Fruit fly (Drosophila melanogaster) whole organism, embryonic: ENCODE results near the gene CG31548.

Experiments
- Awh ChIP-seq: fragments of 200-800 bp; sonication (Bioruptor generic); IDR thresholded peaks from 2 replicates; pipeline ENCODE4, ENCODE4 v1.3.6; 2022; ENCODE audit warnings: missing biosample characterization, missing genetic modification characterization
- BEAF-32 ChIP-seq: fragments of 200-800 bp; sonication (Bioruptor generic); optimal IDR thresholded peaks from 3 replicates; lab custom pipeline; 2017; ENCODE audit warnings: missing biosample characterization, missing genetic modification characterization, mild to moderate bottlenecking, moderate library complexity, missing genetic modification reagents
- CG10274 ChIP-seq: fragments of 200-800 bp; sonication (Bioruptor generic); optimal IDR thresholded peaks from 3 replicates; lab custom pipeline; 2017; ENCODE audit warnings: missing biosample characterization, mild to moderate bottlenecking, missing genetic modification characterization
- CG10654 ChIP-seq: fragments of 200-800 bp; sonication (Bioruptor generic); optimal IDR thresholded peaks from 2 replicates; lab custom pipeline; 2016; ENCODE audit warnings: missing biosample characterization, missing genetic modification characterization
- CG11696 ChIP-seq: fragments of 200-800 bp; sonication (Bioruptor generic); IDR thresholded peaks from 2 replicates; pipeline ENCODE4 v1.3.6; 2022; ENCODE audit warnings: missing biosample characterization, missing genetic modification characterization
- CG12299 ChIP-seq: fragments of 200-800 bp; sonication (Bioruptor generic); optimal IDR thresholded peaks from 2 replicates; lab custom pipeline; 2018; ENCODE audit warnings: missing biosample characterization, mild to moderate bottlenecking, missing genetic modification characterization
- CG12769 ChIP-seq: fragments of 200-800 bp; sonication (Bioruptor generic); optimal IDR thresholded peaks from 2 replicates; lab custom pipeline; 2019; ENCODE audit warnings: missing biosample characterization, mild to moderate bottlenecking, missing genetic modification characterization, moderate library complexity
- CG14667 ChIP-seq: fragments of 200-800 bp; sonication (Bioruptor generic); IDR thresholded peaks from 2 replicates; pipeline ENCODE4 v1.3.6; 2022; ENCODE audit warnings: missing biosample characterization, missing genetic modification characterization
- CG15479 ChIP-seq: fragments of 200-800 bp; sonication (Bioruptor generic); optimal IDR thresholded peaks from 3 replicates; lab custom pipeline; 2019; ENCODE audit warnings: missing biosample characterization, mild to moderate bottlenecking, missing genetic modification characterization, moderate library complexity
- CG1603 ChIP-seq: fragments of 200-800 bp; sonication (Bioruptor generic); optimal IDR thresholded peaks from 2 replicates; lab custom pipeline; 2019; ENCODE audit warnings: missing biosample characterization, mild to moderate bottlenecking, missing genetic modification characterization, moderate library complexity
- CG17359 ChIP-seq: fragments of 200-800 bp; sonication (Bioruptor generic); optimal IDR thresholded peaks from 3 replicates; lab custom pipeline; 2018; ENCODE audit warnings: missing biosample characterization, mild to moderate bottlenecking, missing genetic modification characterization, moderate library complexity
- CG18011 ChIP-seq: fragments of 200-800 bp; sonication (Bioruptor generic); optimal IDR thresholded peaks from 2 replicates; lab custom pipeline; 2017; ENCODE audit warnings: missing biosample characterization, missing genetic modification characterization, mild to moderate bottlenecking, moderate library complexity, missing genotype
- CG18599 ChIP-seq: fragments of 200-800 bp; sonication (Bioruptor generic); optimal IDR thresholded peaks from 3 replicates; lab custom pipeline; 2017; ENCODE audit warnings: missing biosample characterization, missing genetic modification characterization, mild to moderate bottlenecking, moderate library complexity, missing genetic modification reagents
- CG2678 ChIP-seq: fragments of 200-800 bp; sonication (Bioruptor generic); optimal IDR thresholded peaks from 3 replicates; lab custom pipeline; 2019; ENCODE audit warnings: missing biosample characterization, mild to moderate bottlenecking, missing genetic modification characterization, moderate library complexity
- CG4282 ChIP-seq: fragments of 200-800 bp; sonication (Bioruptor generic); optimal IDR thresholded peaks from 2 replicates; lab custom pipeline; 2016; ENCODE audit warnings: missing biosample characterization, missing genetic modification characterization
- CG4730 ChIP-seq: fragments of 200-800 bp; sonication (Bioruptor generic); IDR thresholded peaks from 2 replicates; pipeline ENCODE4 v1.3.6; 2022; ENCODE audit warnings: missing biosample characterization, missing genetic modification characterization
- CG6765 ChIP-seq: fragments of 200-800 bp; sonication (Bioruptor generic); optimal IDR thresholded peaks from 3 replicates; lab custom pipeline; 2017; ENCODE audit warnings: missing biosample characterization, mild to moderate bottlenecking, missing genetic modification characterization
- CG8359 ChIP-seq: fragments of 200-800 bp; sonication (Bioruptor generic); optimal IDR thresholded peaks from 2 replicates; lab custom pipeline; 2017; ENCODE audit warnings: missing biosample characterization, mild to moderate bottlenecking, missing genetic modification characterization, borderline replicate concordance
- CG8478 ChIP-seq: fragments of >200 bp; optimal IDR thresholded peaks from 2 replicates; lab custom pipeline; 2018
- CHES-1-like ChIP-seq: fragments of 200-800 bp; sonication (Bioruptor generic); optimal IDR thresholded peaks from 2 replicates; lab custom pipeline; 2016; ENCODE audit warnings: missing biosample characterization, missing genetic modification characterization
- D ChIP-seq, 2 experiments: fragments of 200-800 bp in 1 of 2; fragments of >200 bp in 1 of 2; sonication (Bioruptor generic) in 1 of 2; optimal IDR thresholded peaks; 2 replicates in 1 of 2; 3 replicates in 1 of 2; lab custom pipeline; 2017; ENCODE audit warnings: mild to moderate bottlenecking in 1 of 2, missing biosample characterization in 1 of 2, missing genetic modification characterization in 1 of 2, missing genetic modification reagents in 1 of 2
- ERR ChIP-seq: fragments of 200-800 bp; sonication (Bioruptor generic); optimal IDR thresholded peaks from 2 replicates; lab custom pipeline; 2016; ENCODE audit warnings: missing biosample characterization, missing genetic modification characterization
- H2.0 ChIP-seq: fragments of 200-800 bp; sonication (Bioruptor generic); IDR thresholded peaks from 2 replicates; pipeline ENCODE4 v1.3.6; 2022; ENCODE audit warnings: missing biosample characterization, missing genetic modification characterization
- HLH54F ChIP-seq: fragments of 200-800 bp; sonication (Bioruptor generic); optimal IDR thresholded peaks from 3 replicates; lab custom pipeline; 2016; ENCODE audit warnings: missing biosample characterization, missing genetic modification characterization
- HmgZ ChIP-seq: fragments of 200-800 bp; sonication (Bioruptor generic); optimal IDR thresholded peaks from 2 replicates; lab custom pipeline; 2018; ENCODE audit warnings: missing biosample characterization, mild to moderate bottlenecking, missing genetic modification characterization
- Hr3 ChIP-seq: fragments of 200-800 bp; sonication (Bioruptor generic); optimal IDR thresholded peaks from 3 replicates; lab custom pipeline; 2016; ENCODE audit warnings: missing biosample characterization, missing genetic modification characterization
- Hr51 ChIP-seq, 2 experiments: fragments of 200-800 bp; sonication (Bioruptor generic); optimal IDR thresholded peaks; 2 replicates in 1 of 2; 3 replicates in 1 of 2; lab custom pipeline; 2016 to 2018; ENCODE audit warnings: missing biosample characterization in 2 of 2, missing genetic modification characterization in 2 of 2, mild to moderate bottlenecking in 1 of 2, moderate library complexity in 1 of 2
- Myb ChIP-seq: fragments of 200-800 bp; sonication (Bioruptor generic); optimal IDR thresholded peaks from 2 replicates; lab custom pipeline; 2016; ENCODE audit warnings: missing biosample characterization, missing genetic modification characterization
- Nf-YB ChIP-seq: fragments of 200-800 bp; sonication (Bioruptor generic); optimal IDR thresholded peaks from 3 replicates; lab custom pipeline; 2019; ENCODE audit warnings: missing biosample characterization, mild to moderate bottlenecking, missing genetic modification characterization, moderate library complexity
- Optix ChIP-seq: fragments of 200-800 bp; sonication (Bioruptor generic); IDR thresholded peaks from 3 replicates; pipeline ENCODE4 v1.3.6; 2022; ENCODE audit warnings: missing biosample characterization, missing genetic modification characterization
- Rx ChIP-seq: fragments of 200-800 bp; sonication (Bioruptor generic); IDR thresholded peaks from 2 replicates; pipeline ENCODE4 v1.3.6; 2022; ENCODE audit warnings: missing biosample characterization, missing genetic modification characterization
- Side ChIP-seq: fragments of 200-800 bp; sonication (Bioruptor generic); optimal IDR thresholded peaks from 2 replicates; lab custom pipeline; 2016; ENCODE audit warnings: missing biosample characterization, missing genetic modification characterization
- chm ChIP-seq: fragments of 200-800 bp; sonication (Bioruptor generic); IDR thresholded peaks from 2 replicates; pipeline ENCODE4 v1.3.6; 2022; ENCODE audit warnings: missing biosample characterization, missing genetic modification characterization
- dan ChIP-seq: fragments of 200-800 bp; sonication (Bioruptor generic); IDR thresholded peaks from 2 replicates; pipeline ENCODE4 v1.3.6; 2022; ENCODE audit warnings: missing biosample characterization, missing genetic modification characterization
- gcm ChIP-seq: fragments of 200-800 bp; sonication (Bioruptor generic); optimal IDR thresholded peaks from 2 replicates; lab custom pipeline; 2019; ENCODE audit warnings: missing biosample characterization, mild to moderate bottlenecking, missing genetic modification characterization, moderate library complexity
- gem ChIP-seq: fragments of 200-800 bp; sonication (Bioruptor generic); optimal IDR thresholded peaks from 2 replicates; lab custom pipeline; 2019; ENCODE audit warnings: missing biosample characterization, mild to moderate bottlenecking, missing genetic modification characterization, moderate library complexity
- grn ChIP-seq: fragments of 200-800 bp; sonication (Bioruptor generic); optimal IDR thresholded peaks from 3 replicates; lab custom pipeline; 2017; ENCODE audit warnings: missing biosample characterization, missing genetic modification characterization
- lbe ChIP-seq: fragments of 200-800 bp; sonication (Bioruptor generic); optimal IDR thresholded peaks from 2 replicates; lab custom pipeline; 2016; ENCODE audit warnings: missing biosample characterization, mild to moderate bottlenecking, missing genetic modification characterization
- mirr ChIP-seq: fragments of 200-800 bp; sonication (Bioruptor generic); optimal IDR thresholded peaks from 3 replicates; lab custom pipeline; 2018; ENCODE audit warnings: missing biosample characterization, mild to moderate bottlenecking, missing genetic modification characterization
- mld ChIP-seq: fragments of 200-800 bp; sonication (Bioruptor generic); IDR thresholded peaks from 3 replicates; pipeline ENCODE4 v1.3.6; 2022; ENCODE audit warnings: missing biosample characterization, missing genetic modification characterization; ENCODE audit not compliant: partially characterized antibody
- oc ChIP-seq: fragments of 200-800 bp; sonication (Bioruptor generic); optimal IDR thresholded peaks from 2 replicates; lab custom pipeline; 2018; ENCODE audit warnings: missing biosample characterization, mild to moderate bottlenecking, missing genetic modification characterization, moderate library complexity
- otp ChIP-seq: fragments of 200-800 bp; sonication (Bioruptor generic); IDR thresholded peaks from 3 replicates; pipeline ENCODE4, ENCODE4 v1.3.6; 2022; ENCODE audit warnings: missing biosample characterization, missing genetic modification characterization
- pan ChIP-seq, 4 experiments: fragments of >200 bp in 3 of 4; fragments of 200-800 bp in 1 of 4; sonication (Bioruptor generic) in 1 of 4; optimal IDR thresholded peaks in 3 of 4; IDR thresholded peaks in 1 of 4; 2 replicates each; pipeline versions ENCODE4 v1.3.6 to Lab custom; 2017 to 2022; ENCODE audit warnings: missing biosample characterization in 2 of 4, missing genetic modification characterization in 2 of 4, mixed read lengths in 1 of 4
- peb ChIP-seq: fragments of 200-800 bp; sonication (Bioruptor generic); IDR thresholded peaks from 2 replicates; pipeline ENCODE4 v1.3.6; 2022; ENCODE audit warnings: missing biosample characterization, missing genetic modification characterization
- pfk ChIP-seq: fragments of 200-800 bp; sonication (Bioruptor generic); optimal IDR thresholded peaks from 2 replicates; lab custom pipeline; 2018; ENCODE audit warnings: missing biosample characterization, mild to moderate bottlenecking, missing genetic modification characterization, moderate library complexity
- shn ChIP-seq: fragments of 200-800 bp; sonication (Bioruptor generic); optimal IDR thresholded peaks from 3 replicates; lab custom pipeline; 2016; ENCODE audit warnings: missing biosample characterization, missing genetic modification characterization
- ssp ChIP-seq: fragments of 200-800 bp; sonication (Bioruptor generic); IDR thresholded peaks from 2 replicates; pipeline ENCODE4 v1.3.6; 2022; ENCODE audit warnings: missing biosample characterization, missing genetic modification characterization
- tap ChIP-seq: fragments of 200-800 bp; optimal IDR thresholded peaks from 3 replicates; lab custom pipeline; 2019; ENCODE audit warnings: missing biosample characterization, mild to moderate bottlenecking, missing genetic modification characterization, moderate library complexity
- zf30C ChIP-seq: fragments of 200-800 bp; sonication (Bioruptor generic); optimal IDR thresholded peaks from 3 replicates; lab custom pipeline; 2018; ENCODE audit warnings: missing biosample characterization, mild to moderate bottlenecking, missing genetic modification characterization
- zfh1 ChIP-seq: fragments of 200-800 bp; sonication (Bioruptor generic); IDR thresholded peaks from 3 replicates; pipeline ENCODE4 v1.3.6; 2022; ENCODE audit warnings: missing biosample characterization, missing genetic modification characterization

CG31548 gene

dm6 chr3R:5613114-5613443 is 23.6 kb downstream of the CG31548 start, which contains the start of gene Atu (continued):
- peak; percentile 42; the same call in 1 of the 3 replicates for TF ChIP-seq mld (GFP tag; lab: Robert Waterston, UW)
- TF ChIP-seq peb (GFP tag; lab: Robert Waterston, UW) = no peak
- TF ChIP-seq gem = no peak
- TF ChIP-seq CG18599 (GFP tag; lab: Kevin White, UChicago) = no peak
- TF ChIP-seq CG17359 (tag; lab: Kevin White, UChicago) = peak; percentile 24
- TF ChIP-seq CHES-1-like = peak; percentile 88
- TF ChIP-seq CG12299 (tag; lab: Kevin White, UChicago) = no peak
- no peak for TF ChIP-seq CG10274 (GFP tag; lab: Kevin White, UChicago)
- no peak for TF ChIP-seq CG6765
- no peak for TF ChIP-seq zfh1
- no peak for TF ChIP-seq oc (tag; lab: Kevin White, UChicago)
- TF ChIP-seq tap = no peak
- no peak for TF ChIP-seq CG8359 (GFP tag; lab: Kevin White, UChicago)
- TF ChIP-seq BEAF-32 (GFP tag; lab: Kevin White, UChicago) = peak; percentile 96
- no peak for TF ChIP-seq CG4282
- no peak for TF ChIP-seq grn
- TF ChIP-seq mirr = no peak
- peak; percentile 54 for TF ChIP-seq lbe
- TF ChIP-seq CG18011 (GFP tag; lab: Kevin White, UChicago) = no peak
- peak in 1 of 2 experiments; percentile 3 for TF ChIP-seq Hr51 (GFP tag; optimal IDR thresholded peaks at IDR 0.05; lab: Kevin White, UChicago)
- TF ChIP-seq CG12769 = peak; percentile 55
- TF ChIP-seq HmgZ (tag; lab: Kevin White, UChicago) = peak; percentile 79
- TF ChIP-seq HLH54F (GFP tag; lab: Kevin White, UChicago) = peak; percentile 39
- TF ChIP-seq CG14667 (GFP tag; lab: Robert Waterston, UW) = no peak
- no peak for TF ChIP-seq ERR (GFP tag; lab: Kevin White, UChicago)
- TF ChIP-seq dan (GFP tag; lab: Robert Waterston, UW) = no peak
- TF ChIP-seq CG15479 = no peak
- TF ChIP-seq CG1603 (tag; lab: Kevin White, UChicago) = peak; percentile 68
- no peak for TF ChIP-seq Nf-YB
- TF ChIP-seq CG4730 = no peak
- no peak for TF ChIP-seq pan (optimal IDR thresholded peaks at IDR 0.05; lab: Kevin White, UChicago)
- TF ChIP-seq pan (GFP tag; optimal IDR thresholded peaks at IDR 0.05 in 1 of 2, IDR thresholded peaks at IDR 0.05 in 1 of 2) = peak in 1 of 2 experiments; percentile 17
- TF ChIP-seq Rx (GFP tag; lab: Robert Waterston, UW) = no peak
- TF ChIP-seq CG8478 = no peak
- no peak for TF ChIP-seq Side
- no peak for TF ChIP-seq Optix (GFP tag; lab: Robert Waterston, UW)
- TF ChIP-seq H2.0 = no peak
- no peak for TF ChIP-seq ssp (GFP tag; lab: Robert Waterston, UW)
- no peak for TF ChIP-seq pfk
- TF ChIP-seq otp (GFP tag; lab: Robert Waterston, UW) = no peak
- TF ChIP-seq gcm (GFP tag; lab: Kevin White, UChicago) = no peak
- peak; percentile 38 for TF ChIP-seq CG2678 (tag; lab: Kevin White, UChicago)
- peak; percentile 63 for TF ChIP-seq Myb (GFP tag; lab: Kevin White, UChicago)
- no peak for TF ChIP-seq zf30C (GFP tag; lab: Kevin White, UChicago)
- no peak for TF ChIP-seq CG11696 (GFP tag; lab: Robert Waterston, UW)
- TF ChIP-seq chm (GFP tag; lab: Robert Waterston, UW) = no peak
- peak; percentile 42 for TF ChIP-seq Hr3
- no peak for TF ChIP-seq D (optimal IDR thresholded peaks at IDR 0.05; lab: Kevin White, UChicago)
- TF ChIP-seq D (GFP tag; optimal IDR thresholded peaks at IDR 0.05; lab: Kevin White, UChicago) = no peak
- TF ChIP-seq Awh = no peak
- TF ChIP-seq shn (GFP tag; lab: Kevin White, UChicago) = peak; percentile 54
- TF ChIP-seq CG10654 (GFP tag; lab: Kevin White, UChicago) = no peak
